Fruit fly (Drosophila melanogaster): ENCODE data around the gene pes.
A peak's percentile ranks its signal among the peaks of the same experiment; 100 is the strongest.

Gene pes

dm6 chr2L:8031588-8031987 lies 37.6 kb upstream of the pes start:
- TF ChIP-seq ey (GFP tag; optimal IDR thresholded peaks at IDR 0.05) (no peak), Hr83 (GFP tag; optimal IDR thresholded peaks at IDR 0.05; ENCODE audit: poor library complexity, severe bottlenecking) (no peak), Rel (GFP tag; optimal IDR thresholded peaks at IDR 0.05) (no peak), Rel (tag; optimal IDR thresholded peaks at IDR 0.05) (no peak), br (GFP tag; optimal IDR thresholded peaks at IDR 0.05) (no peak), lola (GFP tag; optimal IDR thresholded peaks at IDR 0.05) (no peak), N (GFP tag; optimal IDR thresholded peaks at IDR 0.05) (no peak), HLH106 (tag; optimal IDR thresholded peaks at IDR 0.05) (no peak), Vsx2 (GFP tag; optimal IDR thresholded peaks at IDR 0.05; ENCODE audit: partially characterized antibody) (no peak), Dif (GFP tag; optimal IDR thresholded peaks at IDR 0.05; ENCODE audit: partially characterized antibody) (peak; percentile 67), rgr (GFP tag; optimal IDR thresholded peaks at IDR 0.05) (no peak), usp (GFP tag; optimal IDR thresholded peaks at IDR 0.05) (no peak), sv (GFP tag; optimal IDR thresholded peaks at IDR 0.05) (no peak), jim (GFP tag; optimal IDR thresholded peaks at IDR 0.05) (no peak), brk (GFP tag; optimal IDR thresholded peaks at IDR 0.05) (no peak), Dfd (GFP tag; optimal IDR thresholded peaks at IDR 0.05) (no peak), sage (GFP tag; optimal IDR thresholded peaks at IDR 0.05) (no peak), psq (GFP tag; optimal IDR thresholded peaks at IDR 0.05) (peak; percentile 40), Hr78 (GFP tag; optimal IDR thresholded peaks at IDR 0.05) (no peak), Mio (GFP tag; optimal IDR thresholded peaks at IDR 0.05) (no peak), tai (GFP tag; optimal IDR thresholded peaks at IDR 0.05) (no peak), woc (GFP tag; optimal IDR thresholded peaks at IDR 0.05) (no peak), dl (GFP tag; optimal IDR thresholded peaks at IDR 0.05; ENCODE audit: insufficient read depth in 1 of 2, partially characterized antibody in 2 of 2) (peak in 1 of 2 experiments; percentile 56), Hnf4 (GFP tag; optimal IDR thresholded peaks at IDR 0.05) (peak; percentile 6), CrebA (GFP tag; optimal IDR thresholded peaks at IDR 0.05; ENCODE audit: borderline replicate concordance) (no peak), Abd-B (GFP tag; optimal IDR thresholded peaks at IDR 0.05) (no peak), CG9705 (GFP tag; optimal IDR thresholded peaks at IDR 0.05) (no peak), pan (optimal IDR thresholded peaks at IDR 0.05) (no peak), dmrt93B (GFP tag; optimal IDR thresholded peaks at IDR 0.05) (no peak), Myc (optimal IDR thresholded peaks at IDR 0.05) (no peak), fru (GFP tag; optimal IDR thresholded peaks at IDR 0.05) (no peak), Sp1 (GFP tag; optimal IDR thresholded peaks at IDR 0.05) (no peak), h (GFP tag; optimal IDR thresholded peaks at IDR 0.05) (no peak)

dm6 chr2L:8030693-8031210 lies 36.8 kb upstream of the pes start, which contains the start of gene Cka:
Gene Cka (plus strand): TSS chr2L:8030721.
- TF ChIP-seq sage (GFP tag; optimal IDR thresholded peaks at IDR 0.05) (no peak), tai (GFP tag; optimal IDR thresholded peaks at IDR 0.05) (no peak), CG32264 (GFP tag; optimal IDR thresholded peaks at IDR 0.05) (no peak), Rel (GFP tag; optimal IDR thresholded peaks at IDR 0.05) (no peak), Rel (tag; optimal IDR thresholded peaks at IDR 0.05) (peak; percentile 72), h (GFP tag; optimal IDR thresholded peaks at IDR 0.05) (peak; percentile 23), lola (GFP tag; optimal IDR thresholded peaks at IDR 0.05) (peak; percentile 54), rgr (GFP tag; optimal IDR thresholded peaks at IDR 0.05) (no peak), N (GFP tag; optimal IDR thresholded peaks at IDR 0.05) (peak; percentile 35), Mio (GFP tag; optimal IDR thresholded peaks at IDR 0.05) (no peak), HLH106 (tag; optimal IDR thresholded peaks at IDR 0.05) (no peak), Dif (GFP tag; optimal IDR thresholded peaks at IDR 0.05; ENCODE audit: partially characterized antibody) (peak; percentile 62), GATAd (GFP tag; optimal IDR thresholded peaks at IDR 0.05) (no peak), jim (GFP tag; optimal IDR thresholded peaks at IDR 0.05) (no peak), dl (GFP tag; optimal IDR thresholded peaks at IDR 0.05; ENCODE audit: insufficient read depth in 1 of 2, partially characterized antibody in 2 of 2) (no peak), Sp1 (GFP tag; optimal IDR thresholded peaks at IDR 0.05) (peak; percentile 43), Myc (optimal IDR thresholded peaks at IDR 0.05) (no peak), CG9705 (GFP tag; optimal IDR thresholded peaks at IDR 0.05) (no peak), woc (GFP tag; optimal IDR thresholded peaks at IDR 0.05) (no peak), foxo (GFP tag; optimal IDR thresholded peaks at IDR 0.05) (no peak), ey (GFP tag; optimal IDR thresholded peaks at IDR 0.05) (no peak)

dm6 chr2L:8030102-8030501 lies 36.1 kb upstream of the pes start:
- TF ChIP-seq Rel (GFP tag; optimal IDR thresholded peaks at IDR 0.05) (no peak), Rel (tag; optimal IDR thresholded peaks at IDR 0.05) (no peak), Dif (GFP tag; optimal IDR thresholded peaks at IDR 0.05; ENCODE audit: partially characterized antibody) (no peak), dsf (GFP tag; optimal IDR thresholded peaks at IDR 0.05; ENCODE audit: borderline replicate concordance) (no peak), Hnf4 (GFP tag; optimal IDR thresholded peaks at IDR 0.05) (no peak), woc (GFP tag; optimal IDR thresholded peaks at IDR 0.05) (no peak), CG9705 (GFP tag; optimal IDR thresholded peaks at IDR 0.05) (no peak)

Measured in whole organism, wandering third instar larva.